Worm (Caenorhabditis elegans) whole organism, late embryonic: ENCODE data around the gene smoc-1.

ENCODE experiments used
- C38D4.7 ChIP-seq: fragments of 200-800 bp; sonication (Bioruptor generic); optimal IDR thresholded peaks from 2 replicates; lab custom pipeline; 2018; ENCODE audit warnings: mild to moderate bottlenecking, missing genetic modification characterization, moderate library complexity, missing compliant biosample characterization
- Y22D7AL.16 ChIP-seq: sonication (generic microtip); optimal IDR thresholded peaks from 2 replicates; lab custom pipeline; 2016; ENCODE audit warnings: missing genetic modification characterization, missing compliant biosample characterization
- ama-1 ChIP-seq: fragments of 150-350 bp; optimal IDR thresholded peaks from 2 replicates; lab custom pipeline; 2014
- ceh-14 ChIP-seq: sonication (generic microtip); optimal IDR thresholded peaks from 2 replicates; lab custom pipeline; 2016; ENCODE audit warnings: missing genotype, missing genetic modification characterization, missing compliant biosample characterization
- ceh-18 ChIP-seq: sonication (generic microtip); optimal IDR thresholded peaks from 2 replicates; lab custom pipeline; 2016; ENCODE audit warnings: missing genetic modification characterization, missing compliant biosample characterization
- ceh-2 ChIP-seq: sonication (generic microtip); optimal IDR thresholded peaks from 2 replicates; lab custom pipeline; 2016; ENCODE audit warnings: missing genotype, missing genetic modification characterization, missing compliant biosample characterization
- ceh-24 ChIP-seq: sonication (generic microtip); optimal IDR thresholded peaks from 2 replicates; lab custom pipeline; 2016; ENCODE audit warnings: mild to moderate bottlenecking, missing genetic modification characterization, missing compliant biosample characterization
- ceh-30 ChIP-seq: fragments of 150-350 bp; optimal IDR thresholded peaks from 2 replicates; lab custom pipeline; 2014; ENCODE audit warnings: missing biosample characterization, missing genetic modification characterization
- ceh-31 ChIP-seq: sonication (generic microtip); optimal IDR thresholded peaks from 2 replicates; lab custom pipeline; 2016; ENCODE audit warnings: missing genetic modification characterization, missing compliant biosample characterization
- ceh-34 ChIP-seq: sonication (generic microtip); optimal IDR thresholded peaks from 2 replicates; lab custom pipeline; 2016; ENCODE audit warnings: mild to moderate bottlenecking, missing genetic modification characterization, missing compliant biosample characterization
- ceh-48 ChIP-seq: sonication (generic microtip); optimal IDR thresholded peaks from 2 replicates; lab custom pipeline; 2016; ENCODE audit warnings: missing genetic modification characterization, inconsistent platforms, missing compliant biosample characterization
- ceh-9 ChIP-seq: sonication (generic microtip); optimal IDR thresholded peaks from 2 replicates; lab custom pipeline; 2016; ENCODE audit warnings: mild to moderate bottlenecking, missing genetic modification characterization, inconsistent platforms, missing compliant biosample characterization
- che-1 ChIP-seq: sonication (generic microtip); optimal IDR thresholded peaks from 2 replicates; lab custom pipeline; 2016; ENCODE audit warnings: mild to moderate bottlenecking, missing genetic modification characterization, missing compliant biosample characterization
- dve-1 ChIP-seq: sonication (generic microtip); optimal IDR thresholded peaks from 2 replicates; lab custom pipeline; 2017; ENCODE audit warnings: antibody characterized with exemption, mild to moderate bottlenecking, missing genetic modification characterization, missing compliant biosample characterization
- elt-2 ChIP-seq: sonication (generic microtip); optimal IDR thresholded peaks from 2 replicates; lab custom pipeline; 2016; ENCODE audit warnings: missing genetic modification reagents, missing genetic modification characterization, missing compliant biosample characterization
- elt-4 ChIP-seq: sonication (generic microtip); optimal IDR thresholded peaks from 2 replicates; lab custom pipeline; 2016; ENCODE audit warnings: missing genetic modification characterization, missing compliant biosample characterization
- fax-1 ChIP-seq: sonication (generic microtip); optimal IDR thresholded peaks from 2 replicates; lab custom pipeline; 2016; ENCODE audit warnings: missing genotype, missing genetic modification characterization, missing compliant biosample characterization
- fkh-10 ChIP-seq: fragments of 150-350 bp; optimal IDR thresholded peaks from 2 replicates; lab custom pipeline; 2014; ENCODE audit warnings: missing biosample characterization, missing genetic modification reagents, missing genetic modification characterization
- hlh-30 ChIP-seq: sonication (generic microtip); optimal IDR thresholded peaks from 2 replicates; lab custom pipeline; 2017; ENCODE audit warnings: antibody characterized with exemption, missing genetic modification characterization, missing compliant biosample characterization; ENCODE audit not compliant: insufficient read depth
- hlh-8 ChIP-seq: sonication (generic microtip); optimal IDR thresholded peaks from 2 replicates; lab custom pipeline; 2016; ENCODE audit warnings: missing genotype, missing genetic modification characterization, missing compliant biosample characterization
- lim-6 ChIP-seq: sonication (generic microtip); optimal IDR thresholded peaks from 2 replicates; lab custom pipeline; 2016; ENCODE audit warnings: missing genetic modification characterization, missing compliant biosample characterization
- lin-11 ChIP-seq: fragments of 200-800 bp; sonication (Bioruptor generic); optimal IDR thresholded peaks from 2 replicates; lab custom pipeline; 2018; ENCODE audit warnings: mild to moderate bottlenecking, missing genetic modification characterization, missing compliant biosample characterization
- nfya-1 ChIP-seq: sonication (generic microtip); optimal IDR thresholded peaks from 2 replicates; lab custom pipeline; 2017; ENCODE audit warnings: missing genetic modification characterization, mild to moderate bottlenecking, missing compliant biosample characterization, antibody characterized with exemption, moderate library complexity
- nhr-232 ChIP-seq: sonication (generic microtip); optimal IDR thresholded peaks from 2 replicates; lab custom pipeline; 2016; ENCODE audit warnings: missing genetic modification characterization, missing compliant biosample characterization
- odd-2 ChIP-seq: sonication (generic microtip); optimal IDR thresholded peaks from 2 replicates; lab custom pipeline; 2017; ENCODE audit warnings: antibody characterized with exemption, mild to moderate bottlenecking, missing genetic modification characterization, missing compliant biosample characterization
- pax-1 ChIP-seq: fragments of 150-350 bp; optimal IDR thresholded peaks from 2 replicates; lab custom pipeline; 2014; ENCODE audit warnings: missing biosample characterization, missing genetic modification characterization
- pha-2 ChIP-seq: sonication (generic microtip); optimal IDR thresholded peaks from 2 replicates; lab custom pipeline; 2017; ENCODE audit warnings: mild to moderate bottlenecking, missing genetic modification characterization, missing compliant biosample characterization
- pqm-1 ChIP-seq: sonication (generic microtip); optimal IDR thresholded peaks from 2 replicates; lab custom pipeline; 2016; ENCODE audit warnings: missing genetic modification characterization, missing compliant biosample characterization
- rnt-1 ChIP-seq: sonication (generic microtip); optimal IDR thresholded peaks from 2 replicates; lab custom pipeline; 2016; ENCODE audit warnings: missing genetic modification characterization, missing compliant biosample characterization
- sdc-2 ChIP-seq: sonication (generic microtip); optimal IDR thresholded peaks from 2 replicates; lab custom pipeline; 2016; ENCODE audit warnings: missing genotype, missing genetic modification characterization, missing compliant biosample characterization
- tbx-2 ChIP-seq: sonication (generic microtip); optimal IDR thresholded peaks from 2 replicates; lab custom pipeline; 2016; ENCODE audit warnings: missing genetic modification characterization, missing compliant biosample characterization
- ttx-3 ChIP-seq: sonication (generic microtip); optimal IDR thresholded peaks from 2 replicates; lab custom pipeline; 2016; ENCODE audit warnings: missing genetic modification reagents, missing genetic modification characterization, missing compliant biosample characterization
- unc-42 ChIP-seq: sonication (generic microtip); optimal IDR thresholded peaks from 2 replicates; lab custom pipeline; 2016; ENCODE audit warnings: missing genotype, missing genetic modification characterization, missing compliant biosample characterization
- unc-55 ChIP-seq: sonication (generic microtip); optimal IDR thresholded peaks from 2 replicates; lab custom pipeline; 2017; ENCODE audit warnings: missing biosample characterization, missing genetic modification reagents, missing genetic modification characterization
- unc-86 ChIP-seq: sonication (generic microtip); optimal IDR thresholded peaks from 2 replicates; lab custom pipeline; 2016; ENCODE audit warnings: missing genetic modification characterization, missing compliant biosample characterization
- zip-5 ChIP-seq: sonication (generic microtip); optimal IDR thresholded peaks from 2 replicates; lab custom pipeline; 2016; ENCODE audit warnings: missing genetic modification characterization, missing compliant biosample characterization

Gene smoc-1

ce11 chrV:11755848-11756247, 1.6 kb upstream of the smoc-1 start:
- TF ChIP-seq ama-1 (lab: Kevin White, UChicago): no peak
- TF ChIP-seq pha-2 (tag; lab: Kevin White, UChicago): no peak
- TF ChIP-seq ttx-3: no peak
- no peak for TF ChIP-seq zip-5 (tag; lab: Kevin White, UChicago)
- no peak for TF ChIP-seq pax-1 (tag; lab: Kevin White, UChicago)
- TF ChIP-seq lin-11 (tag; lab: Kevin White, UChicago): no peak
- TF ChIP-seq hlh-8: no peak
- no peak for TF ChIP-seq nhr-232 (tag; lab: Kevin White, UChicago)
- TF ChIP-seq tbx-2 (tag; lab: Kevin White, UChicago): no peak
- TF ChIP-seq unc-55 (GFP tag; lab: Kevin White, UChicago): no peak
- TF ChIP-seq fkh-10 (GFP tag; lab: Kevin White, UChicago): no peak
- no peak for TF ChIP-seq elt-4 (tag; lab: Kevin White, UChicago)
- no peak for TF ChIP-seq Y22D7AL.16
- no peak for TF ChIP-seq fax-1 (tag; lab: Kevin White, UChicago)
- no peak for TF ChIP-seq C38D4.7 (GFP tag; lab: Kevin White, UChicago)
- TF ChIP-seq ceh-34 (tag; lab: Kevin White, UChicago): no peak

DNA sequence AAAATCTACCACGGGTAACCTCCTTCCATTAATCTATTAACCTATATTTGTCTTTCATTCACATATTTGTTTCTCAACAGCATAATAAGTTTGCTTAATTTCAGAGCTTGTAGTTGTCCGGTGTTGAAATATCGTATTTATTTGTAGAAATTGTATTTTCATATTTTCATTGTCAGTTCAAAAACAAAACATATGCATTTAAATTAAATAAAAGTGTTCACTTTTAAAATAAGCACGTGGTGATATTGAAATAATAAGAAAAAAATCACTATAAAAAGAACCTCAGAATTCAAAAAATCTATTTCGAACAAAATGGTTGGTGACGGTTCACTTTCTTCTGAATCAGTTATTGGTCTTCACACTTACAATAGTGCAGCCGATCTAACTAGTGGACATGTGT, 1.2 kb downstream of the smoc-1 start, which contains the start of gene T04F3.3:
Gene T04F3.3, plus strand, starts transcription at position 301 of the 400 bp plus-strand sequence.
- TF ChIP-seq ceh-24 (tag; lab: Kevin White, UChicago): no peak

- TF ChIP-seq ceh-48 (tag; lab: Kevin White, UChicago) (no peak), unc-86 (tag; lab: Kevin White, UChicago) (no peak), fax-1 (tag; lab: Kevin White, UChicago) (no peak), pqm-1 (tag; lab: Kevin White, UChicago) (no peak)
Measured at ce11 chrV:11760371-11760770, 2.9 kb downstream of the smoc-1 start, which contains the start of gene T04F3.5. Gene T04F3.5, plus strand, starts transcription at chrV:11760671.

- no peak for TF ChIP-seq elt-2
Measured at ce11 chrV:11762863-11763262, 5.4 kb downstream of the smoc-1 start, which contains the start of gene T04F3.4. Gene T04F3.4, minus strand, starts transcription at chrV:11763049.

ce11 chrV:11764373-11764954, 7.0 kb downstream of the smoc-1 start, which contains the start of the genes F55A11.1 and syx-5:
Gene F55A11.1, minus strand, starts transcription at chrV:11764385.
Gene syx-5, plus strand, starts transcription at chrV:11764904.
- TF ChIP-seq che-1: no peak
- peak; percentile 81 for TF ChIP-seq nfya-1
- TF ChIP-seq ceh-14 (tag; lab: Kevin White, UChicago): no peak
- no peak for TF ChIP-seq hlh-8
- TF ChIP-seq tbx-2 (tag; lab: Kevin White, UChicago): peak; percentile 35
- no peak for TF ChIP-seq ceh-2
- no peak for TF ChIP-seq ceh-9
- TF ChIP-seq dve-1 (tag; lab: Kevin White, UChicago): no peak
- TF ChIP-seq unc-42 (tag; lab: Kevin White, UChicago): peak; percentile 70
- TF ChIP-seq sdc-2 (tag; lab: Kevin White, UChicago): no peak
- peak; percentile 74 for TF ChIP-seq ceh-30 (tag; lab: Kevin White, UChicago)
- peak; percentile 35 for TF ChIP-seq pax-1 (tag; lab: Kevin White, UChicago)
- peak; percentile 43 for TF ChIP-seq ceh-31 (tag; lab: Kevin White, UChicago)
- no peak for TF ChIP-seq lim-6 (tag; lab: Kevin White, UChicago)
- no peak for TF ChIP-seq odd-2
- peak; percentile 41 for TF ChIP-seq ceh-48 (tag; lab: Kevin White, UChicago)
- no peak for TF ChIP-seq elt-4 (tag; lab: Kevin White, UChicago)
- peak; percentile 44 for TF ChIP-seq ceh-34 (tag; lab: Kevin White, UChicago)
- TF ChIP-seq lin-11 (tag; lab: Kevin White, UChicago): no peak
- no peak for TF ChIP-seq hlh-30 (tag; lab: Kevin White, UChicago)
- TF ChIP-seq rnt-1 (tag; lab: Kevin White, UChicago): peak; percentile 19
- peak; percentile 22 for TF ChIP-seq ceh-18 (tag; lab: Kevin White, UChicago)
